Fruit fly (Drosophila melanogaster) whole organism, embryonic: ENCODE results near the gene CG14062.

Experiments
- ATbp ChIP-seq: fragments of 200-800 bp; sonication (Bioruptor generic); optimal IDR thresholded peaks from 2 replicates; lab custom pipeline; 2017; ENCODE audit warnings: missing biosample characterization, mild to moderate bottlenecking, missing genetic modification characterization, missing genetic modification reagents
- Atf-2 ChIP-seq: fragments of 200-800 bp; sonication (Bioruptor generic); optimal IDR thresholded peaks from 2 replicates; lab custom pipeline; 2016; ENCODE audit warnings: missing biosample characterization, missing genetic modification characterization
- Atf3 ChIP-seq: fragments of 200-800 bp; sonication (Bioruptor generic); optimal IDR thresholded peaks from 3 replicates; lab custom pipeline; 2016; ENCODE audit warnings: missing biosample characterization, missing genetic modification characterization
- B-H2 ChIP-seq: fragments of 200-800 bp; sonication (Bioruptor generic); optimal IDR thresholded peaks from 2 replicates; lab custom pipeline; 2018; ENCODE audit warnings: missing biosample characterization, mild to moderate bottlenecking, missing genetic modification characterization
- Bgb ChIP-seq: fragments of 200-800 bp; sonication (Bioruptor generic); IDR thresholded peaks from 2 replicates; pipeline ENCODE4 v1.3.6; 2022; ENCODE audit warnings: missing biosample characterization, missing genetic modification characterization; ENCODE audit not compliant: partially characterized antibody
- CG12299 ChIP-seq: fragments of 200-800 bp; sonication (Bioruptor generic); optimal IDR thresholded peaks from 2 replicates; lab custom pipeline; 2018; ENCODE audit warnings: missing biosample characterization, mild to moderate bottlenecking, missing genetic modification characterization
- CG1233 ChIP-seq: fragments of 200-800 bp; sonication (Bioruptor generic); optimal IDR thresholded peaks from 4 replicates; lab custom pipeline; 2018; ENCODE audit warnings: missing biosample characterization, mild to moderate bottlenecking, missing genetic modification characterization
- CG12391 ChIP-seq: fragments of 200-800 bp; sonication (Bioruptor generic); optimal IDR thresholded peaks from 3 replicates; lab custom pipeline; 2018; ENCODE audit warnings: missing biosample characterization, mild to moderate bottlenecking, missing genetic modification characterization, moderate library complexity
- CG12659 ChIP-seq: fragments of 200-800 bp; sonication (Bioruptor generic); optimal IDR thresholded peaks from 3 replicates; lab custom pipeline; 2017; ENCODE audit warnings: mild to moderate bottlenecking, missing biosample characterization, missing genetic modification reagents, missing genetic modification characterization
- CG14014 ChIP-seq: fragments of 200-800 bp; sonication (Bioruptor generic); IDR thresholded peaks from 2 replicates; pipeline ENCODE4 v1.3.6; 2022; ENCODE audit warnings: missing biosample characterization, missing genetic modification characterization
- CG14441 ChIP-seq: fragments of 200-800 bp; sonication (Bioruptor generic); IDR thresholded peaks from 2 replicates; pipeline ENCODE4 v1.3.6; 2022; ENCODE audit warnings: missing biosample characterization, missing genetic modification characterization
- CG15073 ChIP-seq: fragments of 200-800 bp; sonication (Bioruptor generic); optimal IDR thresholded peaks from 2 replicates; lab custom pipeline; 2016; ENCODE audit warnings: missing biosample characterization, missing genetic modification characterization
- CG15479 ChIP-seq: fragments of 200-800 bp; sonication (Bioruptor generic); optimal IDR thresholded peaks from 3 replicates; lab custom pipeline; 2019; ENCODE audit warnings: missing biosample characterization, mild to moderate bottlenecking, missing genetic modification characterization, moderate library complexity
- CG17328 ChIP-seq: fragments of 200-800 bp; sonication (Bioruptor generic); IDR thresholded peaks from 2 replicates; pipeline ENCODE4 v1.3.6; 2022; ENCODE audit warnings: missing biosample characterization, missing genetic modification characterization
- CG17359 ChIP-seq: fragments of 200-800 bp; sonication (Bioruptor generic); optimal IDR thresholded peaks from 3 replicates; lab custom pipeline; 2018; ENCODE audit warnings: missing biosample characterization, mild to moderate bottlenecking, missing genetic modification characterization, moderate library complexity
- CG17385 ChIP-seq: fragments of 200-800 bp; sonication (Bioruptor generic); optimal IDR thresholded peaks from 3 replicates; lab custom pipeline; 2018; ENCODE audit warnings: missing biosample characterization, mild to moderate bottlenecking, missing genetic modification characterization
- CG17802 ChIP-seq: fragments of 200-800 bp; sonication (Bioruptor generic); optimal IDR thresholded peaks from 2 replicates; lab custom pipeline; 2018; ENCODE audit warnings: missing biosample characterization, mild to moderate bottlenecking, missing genetic modification characterization, moderate library complexity
- CG2116 ChIP-seq: fragments of 200-800 bp; sonication (Bioruptor generic); optimal IDR thresholded peaks from 3 replicates; lab custom pipeline; 2018; ENCODE audit warnings: missing biosample characterization, mild to moderate bottlenecking, missing genetic modification characterization
- CG3163 ChIP-seq: fragments of 200-800 bp; sonication (Bioruptor generic); optimal IDR thresholded peaks from 3 replicates; lab custom pipeline; 2016; ENCODE audit warnings: missing biosample characterization, missing genetic modification characterization
- CG34224 ChIP-seq: fragments of 200-800 bp; sonication (Bioruptor generic); IDR thresholded peaks from 3 replicates; pipeline ENCODE4 v1.3.6; 2022; ENCODE audit warnings: missing biosample characterization, missing genetic modification characterization; ENCODE audit not compliant: partially characterized antibody
- CG4282 ChIP-seq: fragments of 200-800 bp; sonication (Bioruptor generic); optimal IDR thresholded peaks from 2 replicates; lab custom pipeline; 2016; ENCODE audit warnings: missing biosample characterization, missing genetic modification characterization
- CG4404 ChIP-seq: fragments of 200-800 bp; sonication (Bioruptor generic); IDR thresholded peaks from 2 replicates; pipeline ENCODE4 v1.3.6; 2022; ENCODE audit warnings: missing biosample characterization, missing genetic modification characterization
- CG4820 ChIP-seq: fragments of 200-800 bp; sonication (Bioruptor generic); optimal IDR thresholded peaks from 3 replicates; lab custom pipeline; 2016; ENCODE audit warnings: missing biosample characterization, missing genetic modification characterization
- CG6689 ChIP-seq: fragments of 200-800 bp; sonication (Bioruptor generic); IDR thresholded peaks from 2 replicates; pipeline ENCODE4 v1.3.6; 2022; ENCODE audit warnings: missing biosample characterization, missing genetic modification characterization
- CG7271 ChIP-seq: fragments of 200-800 bp; sonication (Bioruptor generic); optimal IDR thresholded peaks from 2 replicates; lab custom pipeline; 2018; ENCODE audit warnings: missing biosample characterization, mild to moderate bottlenecking, missing genetic modification characterization, moderate library complexity
- CG7372 ChIP-seq: fragments of 200-800 bp; sonication (Bioruptor generic); IDR thresholded peaks from 2 replicates; pipeline ENCODE4 v1.3.6; 2022; ENCODE audit warnings: missing biosample characterization, missing genetic modification characterization
- CG8944 ChIP-seq: fragments of 200-800 bp; sonication (Bioruptor generic); optimal IDR thresholded peaks from 3 replicates; lab custom pipeline; 2016; ENCODE audit warnings: missing biosample characterization, missing genetic modification characterization
- D19A ChIP-seq: fragments of 200-800 bp; optimal IDR thresholded peaks from 3 replicates; lab custom pipeline; 2019; ENCODE audit warnings: missing biosample characterization, mild to moderate bottlenecking, missing genetic modification characterization, moderate library complexity
- HLH4C ChIP-seq: fragments of 200-800 bp; sonication (Bioruptor generic); IDR thresholded peaks from 3 replicates; pipeline ENCODE4 v1.3.6; 2022; ENCODE audit warnings: missing biosample characterization, missing genetic modification characterization; ENCODE audit not compliant: partially characterized antibody
- Hr78 ChIP-seq, 2 experiments: fragments of 200-800 bp in 1 of 2; fragments of >200 bp in 1 of 2; sonication (Bioruptor generic) in 1 of 2; optimal IDR thresholded peaks; 2 replicates each; lab custom pipeline; 2017 to 2019; ENCODE audit warnings: missing biosample characterization in 2 of 2, missing genetic modification characterization in 2 of 2, mild to moderate bottlenecking in 1 of 2, moderate library complexity in 1 of 2
- NC2α ChIP-seq: fragments of 200-800 bp; sonication (Bioruptor generic); optimal IDR thresholded peaks from 2 replicates; lab custom pipeline; 2016; ENCODE audit warnings: missing biosample characterization, missing genetic modification characterization
- Side ChIP-seq: fragments of 200-800 bp; sonication (Bioruptor generic); optimal IDR thresholded peaks from 2 replicates; lab custom pipeline; 2016; ENCODE audit warnings: missing biosample characterization, missing genetic modification characterization
- Sox102F ChIP-seq: fragments of 200-800 bp; sonication (Bioruptor generic); optimal IDR thresholded peaks from 2 replicates; lab custom pipeline; 2018; ENCODE audit warnings: missing biosample characterization, mild to moderate bottlenecking, missing genetic modification characterization, moderate library complexity
- Stat92E ChIP-seq, 3 experiments: fragments of >200 bp in 2 of 3; fragments of 200-800 bp in 1 of 3; sonication (Bioruptor generic) in 1 of 3; optimal IDR thresholded peaks; 2 replicates each; lab custom pipeline; 2017 to 2019; ENCODE audit warnings: missing biosample characterization in 3 of 3, missing genetic modification characterization in 3 of 3, mild to moderate bottlenecking in 1 of 3, moderate library complexity in 1 of 3
- Xrp1 ChIP-seq: fragments of 200-800 bp; sonication (Bioruptor generic); IDR thresholded peaks from 2 replicates; pipeline ENCODE4 v1.3.6; 2022; ENCODE audit warnings: missing biosample characterization, missing genetic modification characterization
- chm ChIP-seq: fragments of 200-800 bp; sonication (Bioruptor generic); IDR thresholded peaks from 2 replicates; pipeline ENCODE4 v1.3.6; 2022; ENCODE audit warnings: missing biosample characterization, missing genetic modification characterization
- eyg ChIP-seq: fragments of 200-800 bp; sonication (Bioruptor generic); optimal IDR thresholded peaks from 3 replicates; lab custom pipeline; 2016; ENCODE audit warnings: missing biosample characterization, missing genetic modification characterization
- hkb ChIP-seq, 2 experiments: fragments of 200-800 bp in 1 of 2; fragments of >200 bp in 1 of 2; sonication (Bioruptor generic) in 1 of 2; IDR thresholded peaks in 1 of 2; optimal IDR thresholded peaks in 1 of 2; 2 replicates each; pipeline versions ENCODE4 v1.3.6 to Lab custom; 2017 to 2022; ENCODE audit warnings: missing biosample characterization in 1 of 2, missing genetic modification characterization in 1 of 2
- odd ChIP-seq: fragments of 200-800 bp; sonication (Bioruptor generic); optimal IDR thresholded peaks from 2 replicates; lab custom pipeline; 2017; ENCODE audit warnings: missing biosample characterization, mild to moderate bottlenecking, missing genetic modification characterization
- pros ChIP-seq: fragments of 200-800 bp; sonication (Bioruptor generic); optimal IDR thresholded peaks from 3 replicates; lab custom pipeline; 2019; ENCODE audit warnings: missing biosample characterization, mild to moderate bottlenecking, missing genetic modification characterization, moderate library complexity
- psq ChIP-seq: fragments of 200-800 bp; sonication (Bioruptor generic); optimal IDR thresholded peaks from 2 replicates; lab custom pipeline; 2017; ENCODE audit warnings: missing biosample characterization, missing genetic modification characterization
- repo ChIP-seq: fragments of 200-800 bp; sonication (Bioruptor generic); optimal IDR thresholded peaks from 2 replicates; lab custom pipeline; 2016; ENCODE audit warnings: missing biosample characterization, missing genetic modification characterization
- ro ChIP-seq: fragments of 200-800 bp; sonication (Bioruptor generic); IDR thresholded peaks from 2 replicates; pipeline ENCODE4 v1.3.6; 2022; ENCODE audit warnings: missing biosample characterization, missing genetic modification characterization
- sens ChIP-seq: fragments of 200-800 bp; sonication (Bioruptor generic); peaks from one replicate; lab custom pipeline; 2016; ENCODE audit warnings: missing biosample characterization, missing genetic modification characterization
- tup ChIP-seq: fragments of 200-800 bp; sonication (Bioruptor generic); optimal IDR thresholded peaks from 2 replicates; lab custom pipeline; 2016; ENCODE audit warnings: missing biosample characterization, mild to moderate bottlenecking, missing genetic modification characterization, moderate library complexity
- unpg ChIP-seq: fragments of 200-800 bp; sonication (Bioruptor generic); optimal IDR thresholded peaks from 3 replicates; lab custom pipeline; 2018; ENCODE audit warnings: missing biosample characterization, mild to moderate bottlenecking, missing genetic modification characterization, moderate library complexity
- vnd ChIP-seq: fragments of 200-800 bp; sonication (Bioruptor generic); IDR thresholded peaks from 3 replicates; pipeline ENCODE4 v1.3.6; 2022; ENCODE audit warnings: missing biosample characterization, missing genetic modification characterization; ENCODE audit not compliant: partially characterized antibody
- zfh2 ChIP-seq: fragments of 200-800 bp; sonication (Bioruptor generic); optimal IDR thresholded peaks from 2 replicates; lab custom pipeline; 2016; ENCODE audit warnings: missing biosample characterization, missing genetic modification characterization

CG14062 gene

dm6 chr3R:28634261-28634980, 8.3 kb downstream of the CG14062 start (continued):
- TF ChIP-seq chm = 0 out of 2 replicates have a peak, but pooled peaks have one; percentile 46
- peak; percentile 82 for TF ChIP-seq CG15479 (GFP tag; lab: Kevin White, UChicago)
- peak; percentile 90 for TF ChIP-seq psq
- TF ChIP-seq CG17328 (GFP tag; lab: Robert Waterston, UW) = no peak
- peak; percentile 6 for TF ChIP-seq CG17359 (tag; lab: Kevin White, UChicago)
- peak; percentile 44 for TF ChIP-seq D19A (tag; lab: Kevin White, UChicago)
- no peak for TF ChIP-seq Side (GFP tag; lab: Kevin White, UChicago)
- peak in 1 of 2 experiments; percentile 71 for TF ChIP-seq Hr78 (GFP tag; optimal IDR thresholded peaks at IDR 0.05; lab: Kevin White, UChicago)
- TF ChIP-seq CG12391 (tag; lab: Kevin White, UChicago) = no peak
- TF ChIP-seq CG12659 (GFP tag; lab: Kevin White, UChicago) = peak; percentile 47
- TF ChIP-seq CG4282 (GFP tag; lab: Kevin White, UChicago) = no peak
- TF ChIP-seq NC2α (GFP tag; lab: Kevin White, UChicago) = peak; percentile 16
- TF ChIP-seq odd = peak; percentile 3
- 0 out of 3 replicates have a peak, but pooled peaks have one; percentile 13 for TF ChIP-seq vnd (GFP tag; lab: Robert Waterston, UW)
- 0 out of 2 replicates have a peak, but pooled peaks have one; percentile 44 for TF ChIP-seq Bgb
- TF ChIP-seq ATbp = peak; percentile 27
- TF ChIP-seq HLH4C (GFP tag; lab: Robert Waterston, UW) = 0 out of 3 replicates have a peak, but pooled peaks have one; percentile 42
- peak; percentile 1 for TF ChIP-seq CG12299 (tag; lab: Kevin White, UChicago)
- peak in 1 of 3 experiments; percentile 48 for TF ChIP-seq Stat92E (GFP tag; optimal IDR thresholded peaks at IDR 0.05; lab: Kevin White, UChicago)
- peak; percentile 92 for TF ChIP-seq CG17385 (GFP tag; lab: Kevin White, UChicago)
- no peak for TF ChIP-seq CG4820
- TF ChIP-seq Atf3 (GFP tag; lab: Kevin White, UChicago) = no peak
- no peak for TF ChIP-seq zfh2
- no peak for TF ChIP-seq hkb (optimal IDR thresholded peaks at IDR 0.05; lab: Kevin White, UChicago)
- 0 out of 2 replicates have a peak, but pooled peaks have one; percentile 13 for TF ChIP-seq hkb (GFP tag; IDR thresholded peaks at IDR 0.05; lab: Robert Waterston, UW)
- no peak for TF ChIP-seq B-H2 (GFP tag; lab: Kevin White, UChicago)
- no peak for TF ChIP-seq eyg (GFP tag; lab: Kevin White, UChicago)

- TF ChIP-seq tup (GFP tag; lab: Kevin White, UChicago) = no peak
- TF ChIP-seq pros (GFP tag; lab: Kevin White, UChicago) = no peak
- no peak for TF ChIP-seq CG15073 (GFP tag; lab: Kevin White, UChicago)
- no peak for TF ChIP-seq CG14014 (GFP tag; lab: Robert Waterston, UW)
- TF ChIP-seq CG15479 (GFP tag; lab: Kevin White, UChicago) = no peak
- peak; percentile 50 for TF ChIP-seq sens (GFP tag; lab: Kevin White, UChicago)
- no peak for TF ChIP-seq ro
- no peak for TF ChIP-seq unpg (GFP tag; lab: Kevin White, UChicago)
- TF ChIP-seq CG7271 (tag; lab: Kevin White, UChicago) = no peak
- TF ChIP-seq CG7372 (GFP tag; lab: Robert Waterston, UW) = no peak
- no peak for TF ChIP-seq CG2116
- TF ChIP-seq CG1233 = no peak
- TF ChIP-seq CG17802 (tag; lab: Kevin White, UChicago) = no peak
- no peak for TF ChIP-seq Side (GFP tag; lab: Kevin White, UChicago)
- peak; percentile 36 for TF ChIP-seq CG6689 (GFP tag; lab: Robert Waterston, UW)
- no peak for TF ChIP-seq chm
- TF ChIP-seq Sox102F (GFP tag; lab: Kevin White, UChicago) = peak; percentile 29
- TF ChIP-seq CG14441 (GFP tag; lab: Robert Waterston, UW) = 0 out of 2 replicates have a peak, but pooled peaks have one; percentile 8
- no peak for TF ChIP-seq CG3163 (GFP tag; lab: Kevin White, UChicago)
- TF ChIP-seq Xrp1 (GFP tag; lab: Robert Waterston, UW) = 0 out of 2 replicates have a peak, but pooled peaks have one; percentile 13
- no peak for TF ChIP-seq CG34224 (GFP tag; lab: Robert Waterston, UW)
- TF ChIP-seq repo = no peak
- no peak for TF ChIP-seq CG4404
- TF ChIP-seq Atf-2 (GFP tag; lab: Kevin White, UChicago) = no peak
- TF ChIP-seq CG8944 (GFP tag; lab: Kevin White, UChicago) = no peak
Observed at dm6 chr3R:28633746-28634145, 8.9 kb downstream of the CG14062 start.
